Fruit fly (Drosophila melanogaster) Kc167 (cell line): ENCODE results near the gene tkv.

ENCODE experiments used
- Myc ChIP-seq: fragments of >200 bp; optimal IDR thresholded peaks from 2 replicates; lab custom pipeline; 2017; ENCODE audit warnings: missing external identifiers
- Sin3A ChIP-seq: fragments of >200 bp; optimal IDR thresholded peaks from 2 replicates; lab custom pipeline; 2018; ENCODE audit warnings: missing external identifiers
- h ChIP-seq: fragments of >200 bp; optimal IDR thresholded peaks from 3 replicates; lab custom pipeline; 2018; ENCODE audit warnings: missing external identifiers
- insv ChIP-seq: fragments of >200 bp; optimal IDR thresholded peaks from 3 replicates; lab custom pipeline; 2018; ENCODE audit warnings: missing external identifiers
- psq ChIP-seq: fragments of >200 bp; optimal IDR thresholded peaks from 2 replicates; lab custom pipeline; 2017; ENCODE audit warnings: missing external identifiers
- ttk ChIP-seq: sonication (Bioruptor generic); optimal IDR thresholded peaks from 2 replicates; lab custom pipeline; 2017; ENCODE audit warnings: missing external identifiers

The tkv gene

dm6 chr2L:5248582-5248981, 22.6 kb downstream of the tkv start:
- TF ChIP-seq h (lab: Kevin White, UChicago) (no peak), insv (no peak), Sin3A (lab: Kevin White, UChicago) (no peak), ttk (no peak), Myc (lab: Kevin White, UChicago) (no peak), psq (lab: Kevin White, UChicago) (no peak)

dm6 chr2L:5247812-5248211, 23.4 kb downstream of the tkv start:
- TF ChIP-seq insv, result no peak
- TF ChIP-seq ttk, result no peak
- no peak for TF ChIP-seq Myc (lab: Kevin White, UChicago)

dm6 chr2L:5247384-5247783, 23.8 kb downstream of the tkv start:
- TF ChIP-seq psq (lab: Kevin White, UChicago), result no peak

dm6 chr2L:5245363-5245892, 25.8 kb downstream of the tkv start:
- TF ChIP-seq h (lab: Kevin White, UChicago) (no peak), ttk (no peak), Myc (lab: Kevin White, UChicago) (no peak), Sin3A (lab: Kevin White, UChicago) (no peak), psq (lab: Kevin White, UChicago) (no peak), insv (no peak)

dm6 chr2L:5242194-5242914, 28.8 kb downstream of the tkv start:
- TF ChIP-seq Sin3A (lab: Kevin White, UChicago) (no peak), h (lab: Kevin White, UChicago) (no peak), psq (lab: Kevin White, UChicago) (no peak), ttk (no peak), insv (no peak), Myc (lab: Kevin White, UChicago) (no peak)

dm6 chr2L:5240520-5240919, 30.7 kb downstream of the tkv start:
- TF ChIP-seq ttk, result no peak
- no peak for TF ChIP-seq Sin3A (lab: Kevin White, UChicago)
- no peak for TF ChIP-seq psq (lab: Kevin White, UChicago)
- TF ChIP-seq h (lab: Kevin White, UChicago), result no peak
- no peak for TF ChIP-seq Myc (lab: Kevin White, UChicago)
- no peak for TF ChIP-seq insv

- TF ChIP-seq ttk (no peak), Myc (lab: Kevin White, UChicago) (no peak), Sin3A (lab: Kevin White, UChicago) (no peak), insv (no peak), psq (lab: Kevin White, UChicago) (no peak), h (lab: Kevin White, UChicago) (no peak)
Measured at dm6 chr2L:5239433-5240278, 31.5 kb downstream of the tkv start.

- no peak for TF ChIP-seq Myc (lab: Kevin White, UChicago)
- no peak for TF ChIP-seq insv
- no peak for TF ChIP-seq h (lab: Kevin White, UChicago)
- no peak for TF ChIP-seq Sin3A (lab: Kevin White, UChicago)
- no peak for TF ChIP-seq psq (lab: Kevin White, UChicago)
- TF ChIP-seq ttk, result no peak
Measured at dm6 chr2L:5238567-5238925, 32.6 kb downstream of the tkv start.

- TF ChIP-seq Sin3A (lab: Kevin White, UChicago) (no peak), psq (lab: Kevin White, UChicago) (no peak), insv (no peak), Myc (lab: Kevin White, UChicago) (no peak), h (lab: Kevin White, UChicago) (no peak), ttk (no peak)
Measured at dm6 chr2L:5237899-5238566, 33.2 kb downstream of the tkv start.

dm6 chr2L:5237175-5237753, 33.9 kb downstream of the tkv start:
- TF ChIP-seq psq (lab: Kevin White, UChicago) (no peak), h (lab: Kevin White, UChicago) (no peak), insv (no peak), Myc (lab: Kevin White, UChicago) (no peak), Sin3A (lab: Kevin White, UChicago) (no peak), ttk (no peak)

- no peak for TF ChIP-seq h (lab: Kevin White, UChicago)
- TF ChIP-seq psq (lab: Kevin White, UChicago), result no peak
Measured at dm6 chr2L:5236346-5236809, 34.8 kb downstream of the tkv start.
